Fruit fly (Drosophila melanogaster) whole organism, prepupa: ENCODE results near the gene Vti1b.

Experiments used
- Blimp-1 ChIP-seq: fragments of 200-800 bp; sonication (Bioruptor generic); optimal IDR thresholded peaks from 3 replicates; lab custom pipeline; 2017; ENCODE audit warnings: missing biosample characterization, missing genetic modification characterization, mild to moderate bottlenecking, moderate library complexity, missing genetic modification reagents
- CG10631 ChIP-seq: fragments of 200-800 bp; sonication (Bioruptor generic); optimal IDR thresholded peaks from 2 replicates; lab custom pipeline; 2016; ENCODE audit warnings: missing biosample characterization, missing genetic modification characterization
- CG10669 ChIP-seq: fragments of 200-800 bp; sonication (Bioruptor generic); optimal IDR thresholded peaks from 3 replicates; lab custom pipeline; 2018; ENCODE audit warnings: missing biosample characterization, mild to moderate bottlenecking, missing genetic modification characterization, moderate library complexity
- CG11762 ChIP-seq: fragments of 200-800 bp; sonication (Bioruptor generic); optimal IDR thresholded peaks from 3 replicates; lab custom pipeline; 2016; ENCODE audit warnings: missing biosample characterization, missing genetic modification characterization; ENCODE audit not compliant: insufficient read depth
- CG11902 ChIP-seq: fragments of 200-800 bp; sonication (Bioruptor generic); optimal IDR thresholded peaks from 3 replicates; lab custom pipeline; 2016; ENCODE audit warnings: missing biosample characterization, missing genetic modification characterization
- CG15336 ChIP-seq: fragments of 200-800 bp; sonication (Bioruptor generic); IDR thresholded peaks from 2 replicates; pipeline ENCODE4 v1.3.6; 2022; ENCODE audit warnings: missing biosample characterization, missing genetic modification characterization
- CG16779 ChIP-seq: fragments of 200-800 bp; sonication (Bioruptor generic); optimal IDR thresholded peaks from 3 replicates; lab custom pipeline; 2017; ENCODE audit warnings: missing biosample characterization, mild to moderate bottlenecking, missing genetic modification characterization
- CG3032 ChIP-seq: fragments of 200-800 bp; optimal IDR thresholded peaks from 2 replicates; lab custom pipeline; 2019; ENCODE audit warnings: missing biosample characterization, mild to moderate bottlenecking, missing genetic modification characterization, moderate library complexity
- CG31627 ChIP-seq: fragments of 200-800 bp; sonication (Bioruptor generic); optimal IDR thresholded peaks from 3 replicates; lab custom pipeline; 2016; ENCODE audit warnings: missing biosample characterization, missing genetic modification characterization
- CG32006 ChIP-seq: fragments of 200-800 bp; sonication (Bioruptor generic); optimal IDR thresholded peaks from 3 replicates; lab custom pipeline; 2017; ENCODE audit warnings: missing biosample characterization, mild to moderate bottlenecking, missing genetic modification characterization
- CG34406 ChIP-seq: fragments of 200-800 bp; sonication (Bioruptor generic); optimal IDR thresholded peaks from 3 replicates; lab custom pipeline; 2016; ENCODE audit warnings: missing biosample characterization, missing genetic modification characterization
- CG3919 ChIP-seq: fragments of 200-800 bp; sonication (Bioruptor generic); optimal IDR thresholded peaks from 3 replicates; lab custom pipeline; 2016; ENCODE audit warnings: missing biosample characterization, missing genetic modification characterization
- CG4318 ChIP-seq: fragments of 200-800 bp; sonication (Bioruptor generic); optimal IDR thresholded peaks from 3 replicates; lab custom pipeline; 2017; ENCODE audit warnings: missing biosample characterization, mild to moderate bottlenecking, missing genetic modification characterization
- CG6163 ChIP-seq: fragments of 200-800 bp; sonication (Bioruptor generic); IDR thresholded peaks from 3 replicates; pipeline ENCODE4 v1.3.6; 2022; ENCODE audit warnings: missing biosample characterization, missing genetic modification characterization
- CG6276 ChIP-seq: fragments of 200-800 bp; sonication (Bioruptor generic); optimal IDR thresholded peaks from 2 replicates; lab custom pipeline; 2017; ENCODE audit warnings: missing biosample characterization, mild to moderate bottlenecking, missing genetic modification characterization
- CG6792 ChIP-seq: fragments of 200-800 bp; sonication (Bioruptor generic); optimal IDR thresholded peaks from 3 replicates; lab custom pipeline; 2016; ENCODE audit warnings: missing biosample characterization, missing genetic modification characterization
- CG8319 ChIP-seq: fragments of 200-800 bp; sonication (Bioruptor generic); optimal IDR thresholded peaks from 3 replicates; lab custom pipeline; 2016; ENCODE audit warnings: missing biosample characterization, missing genetic modification characterization
- CG9139 ChIP-seq: fragments of 200-800 bp; sonication (Bioruptor generic); optimal IDR thresholded peaks from 3 replicates; lab custom pipeline; 2017; ENCODE audit warnings: missing biosample characterization, mild to moderate bottlenecking, missing genetic modification characterization
- Eip75B ChIP-seq: fragments of 200-800 bp; sonication (Bioruptor generic); optimal IDR thresholded peaks from 3 replicates; lab custom pipeline; 2016; ENCODE audit warnings: missing biosample characterization, missing genetic modification characterization
- Eip78C ChIP-seq: fragments of 200-800 bp; sonication (Bioruptor generic); peaks from one replicate; lab custom pipeline; 2016; ENCODE audit warnings: missing biosample characterization, missing genetic modification characterization
- Eip93F ChIP-seq: fragments of 200-800 bp; sonication (Bioruptor generic); optimal IDR thresholded peaks from 2 replicates; lab custom pipeline; 2016; ENCODE audit warnings: missing biosample characterization, mild to moderate bottlenecking, missing genetic modification characterization
- Ets21C ChIP-seq: fragments of 200-800 bp; sonication (Bioruptor generic); optimal IDR thresholded peaks from 3 replicates; lab custom pipeline; 2016; ENCODE audit warnings: missing biosample characterization, missing genetic modification characterization
- Ets96B ChIP-seq: fragments of 200-800 bp; optimal IDR thresholded peaks from 2 replicates; lab custom pipeline; 2019; ENCODE audit warnings: missing biosample characterization, mild to moderate bottlenecking, missing genetic modification characterization, moderate library complexity
- Gug ChIP-seq: fragments of 200-800 bp; sonication (Bioruptor generic); IDR thresholded peaks from 2 replicates; pipeline ENCODE4 v1.3.6; 2022; ENCODE audit warnings: missing biosample characterization, missing genetic modification characterization
- Hr39 ChIP-seq: fragments of 200-800 bp; sonication (Bioruptor generic); optimal IDR thresholded peaks from 2 replicates; lab custom pipeline; 2016; ENCODE audit warnings: missing biosample characterization, missing genetic modification characterization
- Hr4 ChIP-seq: fragments of 200-800 bp; sonication (Bioruptor generic); optimal IDR thresholded peaks from 3 replicates; lab custom pipeline; 2016; ENCODE audit warnings: missing biosample characterization, missing genetic modification characterization
- Lpt ChIP-seq: fragments of 200-800 bp; sonication (Bioruptor generic); optimal IDR thresholded peaks from 3 replicates; lab custom pipeline; 2016; ENCODE audit warnings: missing biosample characterization, missing genetic modification characterization
- Met ChIP-seq: fragments of 200-800 bp; sonication (Bioruptor generic); optimal IDR thresholded peaks from 3 replicates; lab custom pipeline; 2016; ENCODE audit warnings: missing biosample characterization, missing genetic modification characterization
- OdsH ChIP-seq: fragments of 200-800 bp; sonication (Bioruptor generic); optimal IDR thresholded peaks from 3 replicates; lab custom pipeline; 2016; ENCODE audit warnings: missing biosample characterization, missing genetic modification characterization
- Smox ChIP-seq: fragments of 200-800 bp; sonication (Bioruptor generic); optimal IDR thresholded peaks from 3 replicates; lab custom pipeline; 2016; ENCODE audit warnings: missing biosample characterization, missing genetic modification characterization
- Sox14 ChIP-seq: fragments of 200-800 bp; sonication (Bioruptor generic); optimal IDR thresholded peaks from 3 replicates; lab custom pipeline; 2016; ENCODE audit warnings: missing biosample characterization, missing genetic modification characterization
- Sox15 ChIP-seq: fragments of 200-800 bp; sonication (Bioruptor generic); optimal IDR thresholded peaks from 3 replicates; lab custom pipeline; 2016; ENCODE audit warnings: missing biosample characterization, missing genetic modification characterization
- acj6 ChIP-seq: fragments of 200-800 bp; sonication (Bioruptor generic); optimal IDR thresholded peaks from 3 replicates; lab custom pipeline; 2016; ENCODE audit warnings: missing biosample characterization, missing genetic modification characterization
- cyc ChIP-seq: fragments of 200-800 bp; sonication (Bioruptor generic); optimal IDR thresholded peaks from 3 replicates; lab custom pipeline; 2016; ENCODE audit warnings: missing biosample characterization, missing genetic modification characterization
- dac ChIP-seq: fragments of 200-800 bp; sonication (Bioruptor generic); optimal IDR thresholded peaks from 2 replicates; lab custom pipeline; 2017; ENCODE audit warnings: missing biosample characterization, mild to moderate bottlenecking, missing genetic modification characterization
- dsx ChIP-seq: fragments of 200-800 bp; optimal IDR thresholded peaks from 3 replicates; lab custom pipeline; 2019; ENCODE audit warnings: missing biosample characterization, mild to moderate bottlenecking, missing genetic modification characterization, moderate library complexity; ENCODE audit not compliant: poor library complexity, severe bottlenecking
- eg ChIP-seq: fragments of 200-800 bp; sonication (Bioruptor generic); IDR thresholded peaks from 3 replicates; pipeline ENCODE4 v1.3.6; 2022; ENCODE audit warnings: missing biosample characterization, missing genetic modification characterization
- esn ChIP-seq: fragments of 200-800 bp; sonication (Bioruptor generic); optimal IDR thresholded peaks from 2 replicates; lab custom pipeline; 2016; ENCODE audit warnings: missing biosample characterization, mild to moderate bottlenecking, missing genetic modification characterization, moderate library complexity
- fd85E ChIP-seq: fragments of 200-800 bp; sonication (Bioruptor generic); optimal IDR thresholded peaks from 3 replicates; lab custom pipeline; 2016; ENCODE audit warnings: missing biosample characterization, missing genetic modification characterization
- fkh ChIP-seq: fragments of 200-800 bp; sonication (Bioruptor generic); optimal IDR thresholded peaks from 3 replicates; lab custom pipeline; 2017; ENCODE audit warnings: missing biosample characterization, mild to moderate bottlenecking, missing genetic modification characterization, moderate library complexity
- lz ChIP-seq: fragments of 200-800 bp; sonication (Bioruptor generic); optimal IDR thresholded peaks from 3 replicates; lab custom pipeline; 2016; ENCODE audit warnings: missing biosample characterization, missing genetic modification characterization
- net ChIP-seq: fragments of 200-800 bp; sonication (Bioruptor generic); optimal IDR thresholded peaks from 3 replicates; lab custom pipeline; 2016; ENCODE audit warnings: missing biosample characterization, missing genetic modification characterization
- pdm3 ChIP-seq: fragments of 200-800 bp; sonication (Bioruptor generic); optimal IDR thresholded peaks from 3 replicates; lab custom pipeline; 2016; ENCODE audit warnings: missing biosample characterization, missing genetic modification characterization
- salr ChIP-seq, 2 experiments: fragments of 200-800 bp; sonication (Bioruptor generic); optimal IDR thresholded peaks; 3 replicates each; lab custom pipeline; 2016 to 2018; ENCODE audit warnings: missing biosample characterization in 2 of 2, missing genetic modification characterization in 2 of 2, mild to moderate bottlenecking in 1 of 2
- svp ChIP-seq: fragments of 200-800 bp; sonication (Bioruptor generic); peaks from one replicate; lab custom pipeline; 2016; ENCODE audit warnings: missing biosample characterization, missing genetic modification characterization
- topi ChIP-seq: fragments of 200-800 bp; sonication (Bioruptor generic); optimal IDR thresholded peaks from 3 replicates; lab custom pipeline; 2016; ENCODE audit warnings: missing biosample characterization, missing genetic modification characterization
- vri ChIP-seq: fragments of 200-800 bp; sonication (Bioruptor generic); optimal IDR thresholded peaks from 3 replicates; lab custom pipeline; 2016; ENCODE audit warnings: missing biosample characterization, mild to moderate bottlenecking, missing genetic modification characterization

Vti1b gene

DNA sequence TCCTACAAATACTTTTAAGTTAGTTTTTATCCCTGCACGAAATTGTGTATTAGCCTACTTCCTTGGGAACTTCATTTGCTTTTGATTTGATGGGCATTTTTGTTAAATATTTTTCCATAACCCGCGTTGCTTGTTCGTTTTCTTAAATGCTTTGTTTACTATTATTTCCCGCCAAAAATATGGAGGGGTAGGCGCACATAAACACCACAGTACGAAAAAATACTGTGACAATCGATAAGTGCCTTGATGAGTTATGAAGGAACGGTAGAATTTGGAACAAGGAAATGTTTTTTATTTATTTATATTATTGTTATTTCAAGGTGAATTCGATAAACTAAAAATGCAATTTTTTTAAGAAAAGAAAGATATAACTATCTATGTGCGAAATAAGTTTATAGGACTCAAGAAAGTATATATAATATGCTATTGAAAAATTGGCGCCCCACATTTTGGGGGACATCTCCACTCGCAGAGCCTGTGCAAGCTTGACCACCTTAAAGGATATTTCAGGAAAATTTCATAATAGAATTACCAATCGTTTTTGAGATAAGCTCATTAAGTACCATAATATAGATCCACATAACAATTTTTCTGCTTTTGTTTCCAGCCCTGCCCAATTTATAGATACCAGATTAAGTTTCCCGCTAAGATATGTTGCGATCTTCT, 30.7 kb upstream of the Vti1b start, which contains the start of the genes WRNexo and Nup43:
Gene WRNexo (minus strand): TSS at position 185 of the 666 bp plus-strand sequence.
Gene Nup43 (plus strand): TSS at position 661 of the 666 bp plus-strand sequence.
- TF ChIP-seq pdm3 (GFP tag; lab: Kevin White, UChicago): peak; percentile 52
- TF ChIP-seq CG32006 (GFP tag; lab: Kevin White, UChicago): peak; percentile 46
- peak; percentile 53 for TF ChIP-seq esn (GFP tag; lab: Kevin White, UChicago)
- peak; percentile 45 for TF ChIP-seq Smox
- TF ChIP-seq Lpt (GFP tag; lab: Kevin White, UChicago): no peak
- TF ChIP-seq Gug (GFP tag; lab: Robert Waterston, UW): no peak
- TF ChIP-seq CG9139 (GFP tag; lab: Kevin White, UChicago): no peak
- TF ChIP-seq lz: peak; percentile 37
- TF ChIP-seq fd85E: no peak
- TF ChIP-seq CG3919 (GFP tag; lab: Kevin White, UChicago): peak; percentile 30
- TF ChIP-seq dac (GFP tag; lab: Kevin White, UChicago): no peak
- peak; percentile 4 for TF ChIP-seq net (GFP tag; lab: Kevin White, UChicago)
- TF ChIP-seq CG10669: peak; percentile 6
- TF ChIP-seq Hr39: peak; percentile 56
- TF ChIP-seq Sox14 (GFP tag; lab: Kevin White, UChicago): peak; percentile 57
- peak; percentile 52 for TF ChIP-seq OdsH (GFP tag; lab: Kevin White, UChicago)
- TF ChIP-seq Eip75B (GFP tag; lab: Kevin White, UChicago): peak; percentile 30
- TF ChIP-seq cyc (GFP tag; lab: Kevin White, UChicago): peak; percentile 54
- peak; percentile 72 for TF ChIP-seq Eip78C (GFP tag; lab: Kevin White, UChicago)
- peak; percentile 31 for TF ChIP-seq CG6792 (GFP tag; lab: Kevin White, UChicago)
- peak; percentile 40 for TF ChIP-seq CG11902 (GFP tag; lab: Kevin White, UChicago)
- peak; percentile 29 for TF ChIP-seq topi (GFP tag; lab: Kevin White, UChicago)
- TF ChIP-seq acj6: peak; percentile 48
- peak; percentile 47 for TF ChIP-seq fkh (GFP tag; lab: Kevin White, UChicago)
- TF ChIP-seq Met: peak; percentile 21
- TF ChIP-seq Hr4 (GFP tag; lab: Kevin White, UChicago): peak; percentile 56
- TF ChIP-seq CG8319 (GFP tag; lab: Kevin White, UChicago): no peak
- peak; percentile 43 for TF ChIP-seq CG3032 (tag; lab: Kevin White, UChicago)
- no peak for TF ChIP-seq CG15336
- no peak for TF ChIP-seq CG16779
- peak; percentile 52 for TF ChIP-seq CG10631 (GFP tag; lab: Kevin White, UChicago)
- TF ChIP-seq svp: peak; percentile 65
- no peak for TF ChIP-seq dsx
- peak; percentile 26 for TF ChIP-seq Sox15 (GFP tag; lab: Kevin White, UChicago)
- TF ChIP-seq CG31627 (GFP tag; lab: Kevin White, UChicago): peak; percentile 49
- peak; percentile 2 for TF ChIP-seq Ets96B (tag; lab: Kevin White, UChicago)
- TF ChIP-seq CG34406 (GFP tag; lab: Kevin White, UChicago): peak; percentile 22
- TF ChIP-seq Ets21C (GFP tag; lab: Kevin White, UChicago): peak; percentile 33

DNA sequence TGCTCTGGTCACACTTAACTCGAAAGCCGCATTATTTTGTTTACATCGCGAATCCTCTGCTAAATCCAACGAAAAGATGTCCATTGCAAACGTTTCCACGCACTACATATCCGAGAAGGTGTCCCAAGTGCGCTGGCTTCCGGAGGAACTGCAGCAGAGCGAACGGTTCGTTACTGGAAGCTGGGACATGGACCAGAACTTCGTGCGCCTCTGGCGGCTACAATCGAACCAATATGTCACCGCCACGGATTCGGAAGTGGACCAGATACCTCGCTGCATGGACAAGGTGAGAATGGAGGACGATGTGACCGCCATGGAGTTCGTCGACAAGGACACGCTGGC, 30.2 kb upstream of the Vti1b start:
- no peak for TF ChIP-seq CG31627 (GFP tag; lab: Kevin White, UChicago)
- TF ChIP-seq CG6163 (GFP tag; lab: Robert Waterston, UW): no peak
- no peak for TF ChIP-seq CG34406 (GFP tag; lab: Kevin White, UChicago)
- TF ChIP-seq CG6792 (GFP tag; lab: Kevin White, UChicago): no peak
- TF ChIP-seq CG10669: no peak
- no peak for TF ChIP-seq eg (GFP tag; lab: Robert Waterston, UW)
- TF ChIP-seq salr (GFP tag; optimal IDR thresholded peaks at IDR 0.05; lab: Kevin White, UChicago): no peak
- TF ChIP-seq Smox: no peak
- TF ChIP-seq fd85E: no peak
- TF ChIP-seq lz: no peak
- no peak for TF ChIP-seq CG4318
- no peak for TF ChIP-seq CG11762 (GFP tag; lab: Kevin White, UChicago)
- TF ChIP-seq CG6276: no peak
- TF ChIP-seq OdsH (GFP tag; lab: Kevin White, UChicago): no peak
- TF ChIP-seq vri (GFP tag; lab: Kevin White, UChicago): no peak
- TF ChIP-seq Hr39: no peak
- TF ChIP-seq Blimp-1: no peak
- no peak for TF ChIP-seq Eip93F (GFP tag; lab: Kevin White, UChicago)
- TF ChIP-seq fkh (GFP tag; lab: Kevin White, UChicago): no peak
